Worm (Caenorhabditis elegans) whole organism, young adult: Measurements from ENCODE around the gene gmn-1.

Experiments
- B0261.1 ChIP-seq: sonication (generic microtip); optimal IDR thresholded peaks from 2 replicates; lab custom pipeline; 2016; ENCODE audit warnings: mild to moderate bottlenecking, missing genetic modification characterization, moderate library complexity, missing compliant biosample characterization
- C06A6.2 ChIP-seq: fragments of 200-800 bp; sonication (Bioruptor generic); conservative IDR thresholded peaks from 2 replicates; pipeline ENCODE4 v1.3.6; 2022; ENCODE audit warnings: missing genetic modification characterization, missing compliant biosample characterization
- D2030.7 ChIP-seq: fragments of 200-800 bp; sonication (Bioruptor generic); IDR thresholded peaks from 2 replicates; pipeline ENCODE4 v1.3.6; 2022; ENCODE audit warnings: missing genetic modification reagents, missing genetic modification characterization, missing compliant biosample characterization
- F10E7.11 ChIP-seq: sonication (generic microtip); optimal IDR thresholded peaks from 2 replicates; lab custom pipeline; 2017; ENCODE audit warnings: mild to moderate bottlenecking, missing genetic modification characterization, moderate library complexity, missing compliant biosample characterization
- F22D6.2 ChIP-seq: sonication (generic microtip); optimal IDR thresholded peaks from 2 replicates; lab custom pipeline; 2016; ENCODE audit warnings: mild to moderate bottlenecking, missing genetic modification characterization, missing compliant biosample characterization
- F39B2.1 ChIP-seq: fragments of 200-800 bp; sonication (Bioruptor generic); IDR thresholded peaks from 2 replicates; pipeline ENCODE4 v1.3.6; 2022; ENCODE audit warnings: missing genetic modification reagents, missing genetic modification characterization, missing compliant biosample characterization
- F49E8.2 ChIP-seq: sonication (generic microtip); optimal IDR thresholded peaks from 3 replicates; lab custom pipeline; 2017; ENCODE audit warnings: missing genetic modification characterization, mild to moderate bottlenecking, missing compliant biosample characterization, antibody characterized with exemption, moderate library complexity; ENCODE audit not compliant: insufficient read depth
- K12H6.12 ChIP-seq: fragments of 200-800 bp; sonication (Bioruptor generic); optimal IDR thresholded peaks from 2 replicates; lab custom pipeline; 2018; ENCODE audit warnings: mild to moderate bottlenecking, missing genetic modification characterization, missing compliant biosample characterization
- T07F8.4 ChIP-seq: sonication (generic microtip); optimal IDR thresholded peaks from 2 replicates; lab custom pipeline; 2016; ENCODE audit warnings: mild to moderate bottlenecking, missing genetic modification characterization, moderate library complexity, missing compliant biosample characterization
- T26A5.8 ChIP-seq: sonication (generic microtip); optimal IDR thresholded peaks from 2 replicates; lab custom pipeline; 2016; ENCODE audit warnings: missing genetic modification characterization, missing compliant biosample characterization
- Y53G8AR.9 ChIP-seq: fragments of 200-800 bp; sonication (Bioruptor generic); conservative IDR thresholded peaks from 2 replicates; pipeline ENCODE4 v1.3.6; 2022; ENCODE audit warnings: missing genetic modification reagents, missing genetic modification characterization, missing compliant biosample characterization
- Y56A3A.18 ChIP-seq: fragments of 200-800 bp; sonication (Bioruptor generic); IDR thresholded peaks from 2 replicates; pipeline ENCODE4 v1.3.6; 2022; ENCODE audit warnings: missing genetic modification reagents, missing genetic modification characterization, missing compliant biosample characterization
- ama-1 ChIP-seq, 3 experiments: fragments of 150-350 bp in 1 of 3; sonication (generic microtip) in 2 of 3; optimal IDR thresholded peaks; 2 replicates each; lab custom pipeline; 2014 to 2018; ENCODE audit warnings: missing biosample characterization in 2 of 3, missing genetic modification characterization in 2 of 3, missing genetic modification reagents in 2 of 3
- athp-1 ChIP-seq: sonication (generic microtip); optimal IDR thresholded peaks from 2 replicates; lab custom pipeline; 2017; ENCODE audit warnings: mild to moderate bottlenecking, missing genetic modification characterization, missing compliant biosample characterization
- attf-6 ChIP-seq: fragments of 200-800 bp; sonication (Bioruptor generic); IDR thresholded peaks from 2 replicates; pipeline ENCODE4 v1.3.6; 2022; ENCODE audit warnings: missing genetic modification reagents, missing genetic modification characterization, missing compliant biosample characterization
- cebp-2 ChIP-seq: fragments of 200-800 bp; sonication (Bioruptor generic); IDR thresholded peaks from 2 replicates; pipeline ENCODE4 v1.3.6; 2022; ENCODE audit warnings: missing genetic modification characterization, missing compliant biosample characterization
- ceh-40 ChIP-seq: fragments of 200-800 bp; sonication (Bioruptor generic); IDR thresholded peaks from 2 replicates; pipeline ENCODE4 v1.3.6; 2022; ENCODE audit warnings: missing genetic modification characterization, missing compliant biosample characterization
- ceh-58 ChIP-seq: fragments of 200-800 bp; sonication (Bioruptor generic); IDR thresholded peaks from 2 replicates; pipeline ENCODE4 v1.3.6; 2022; ENCODE audit warnings: missing genetic modification characterization, missing compliant biosample characterization
- chd-7 ChIP-seq: sonication (generic microtip); optimal IDR thresholded peaks from 2 replicates; lab custom pipeline; 2016; ENCODE audit warnings: mild to moderate bottlenecking, missing genetic modification characterization, moderate library complexity, missing compliant biosample characterization
- dpff-1 ChIP-seq: sonication (generic microtip); optimal IDR thresholded peaks from 2 replicates; lab custom pipeline; 2017; ENCODE audit warnings: mild to moderate bottlenecking, missing genetic modification characterization, missing compliant biosample characterization
- dpl-1 ChIP-seq: fragments of 150-350 bp; optimal IDR thresholded peaks from 2 replicates; lab custom pipeline; 2014; ENCODE audit warnings: missing biosample characterization, missing genetic modification reagents, missing genetic modification characterization
- efl-1 ChIP-seq: fragments of 150-350 bp; optimal IDR thresholded peaks from 2 replicates; lab custom pipeline; 2014; ENCODE audit warnings: missing biosample characterization, missing genetic modification reagents, missing genetic modification characterization
- egl-44 ChIP-seq: fragments of 200-800 bp; sonication (Bioruptor generic); IDR thresholded peaks from 2 replicates; pipeline ENCODE4 v1.3.6; 2022; ENCODE audit warnings: missing genetic modification reagents, missing genetic modification characterization, missing compliant biosample characterization
- egrh-3 ChIP-seq: fragments of 200-800 bp; sonication (Bioruptor generic); IDR thresholded peaks from 2 replicates; pipeline ENCODE4 v1.3.6; 2022; ENCODE audit warnings: missing genetic modification reagents, missing genetic modification characterization, missing compliant biosample characterization
- ekl-4 ChIP-seq: fragments of 200-800 bp; sonication (Bioruptor generic); IDR thresholded peaks from 2 replicates; pipeline ENCODE4 v1.3.6; 2022; ENCODE audit warnings: missing genetic modification reagents, missing genetic modification characterization, missing compliant biosample characterization
- ets-4 ChIP-seq: fragments of 200-800 bp; sonication (Bioruptor generic); optimal IDR thresholded peaks from 2 replicates; lab custom pipeline; 2018; ENCODE audit warnings: mild to moderate bottlenecking, missing genetic modification characterization, missing compliant biosample characterization
- hlh-12 ChIP-seq: sonication (generic microtip); optimal IDR thresholded peaks from 2 replicates; lab custom pipeline; 2016; ENCODE audit warnings: missing genetic modification characterization, missing compliant biosample characterization
- hmg-20 ChIP-seq: fragments of 200-800 bp; sonication (Bioruptor generic); IDR thresholded peaks from 2 replicates; pipeline ENCODE4 v1.3.6; 2022; ENCODE audit warnings: missing genetic modification reagents, missing genetic modification characterization, missing compliant biosample characterization
- hsf-1 ChIP-seq: fragments of 200-800 bp; sonication (Bioruptor generic); IDR thresholded peaks from 2 replicates; pipeline ENCODE4 v1.3.6; 2022; ENCODE audit warnings: missing genetic modification reagents, missing genetic modification characterization, missing compliant biosample characterization
- lin-35 ChIP-seq, 3 experiments: fragments of 150-350 bp in 2 of 3; sonication (generic microtip) in 1 of 3; optimal IDR thresholded peaks; 2 replicates each; lab custom pipeline; 2014 to 2018; ENCODE audit warnings: missing biosample characterization in 3 of 3, missing genetic modification characterization in 3 of 3, missing genetic modification reagents in 3 of 3
- lin-40 ChIP-seq: sonication (generic microtip); optimal IDR thresholded peaks from 2 replicates; lab custom pipeline; 2016; ENCODE audit warnings: missing genetic modification characterization, mild to moderate bottlenecking, missing compliant biosample characterization, missing genotype, missing genetic modification reagents
- lir-1 ChIP-seq: fragments of 200-800 bp; sonication (Bioruptor generic); conservative IDR thresholded peaks from 2 replicates; pipeline ENCODE4 v1.3.6; 2022; ENCODE audit warnings: missing genetic modification reagents, missing genetic modification characterization, missing compliant biosample characterization
- lsy-27 ChIP-seq: sonication (generic microtip); optimal IDR thresholded peaks from 2 replicates; lab custom pipeline; 2017; ENCODE audit warnings: missing genetic modification characterization, mild to moderate bottlenecking, missing compliant biosample characterization, antibody characterized with exemption, missing genotype, borderline replicate concordance; ENCODE audit not compliant: insufficient read depth
- madf-3 ChIP-seq: fragments of 200-800 bp; sonication (Bioruptor generic); IDR thresholded peaks from 2 replicates; pipeline ENCODE4 v1.3.6; 2022; ENCODE audit warnings: missing genetic modification reagents, missing genetic modification characterization, missing compliant biosample characterization
- mcd-1 ChIP-seq: fragments of 200-800 bp; sonication (Bioruptor generic); IDR thresholded peaks from 2 replicates; pipeline ENCODE4 v1.3.6; 2022; ENCODE audit warnings: missing genetic modification reagents, missing genetic modification characterization, missing compliant biosample characterization
- nfya-2 ChIP-seq: fragments of 200-800 bp; sonication (Bioruptor generic); IDR thresholded peaks from 2 replicates; pipeline ENCODE4 v1.3.6; 2022; ENCODE audit warnings: missing genetic modification reagents, missing genetic modification characterization, missing compliant biosample characterization
- nfyb-1 ChIP-seq: fragments of 200-800 bp; sonication (Bioruptor generic); IDR thresholded peaks from 2 replicates; pipeline ENCODE4 v1.3.6; 2022; ENCODE audit warnings: missing genetic modification reagents, missing genetic modification characterization, missing compliant biosample characterization
- nhr-120 ChIP-seq: fragments of 200-800 bp; sonication (Bioruptor generic); IDR thresholded peaks from 2 replicates; pipeline ENCODE4 v1.3.6; 2022; ENCODE audit warnings: missing genetic modification characterization, missing compliant biosample characterization
- nhr-179 ChIP-seq: sonication (generic microtip); optimal IDR thresholded peaks from 2 replicates; lab custom pipeline; 2016; ENCODE audit warnings: mild to moderate bottlenecking, missing genetic modification characterization, missing compliant biosample characterization
- pbrm-1 ChIP-seq: fragments of 200-800 bp; sonication (Bioruptor generic); IDR thresholded peaks from 2 replicates; pipeline ENCODE4 v1.3.6; 2022; ENCODE audit warnings: missing genetic modification reagents, missing genetic modification characterization, missing compliant biosample characterization
- rcor-1 ChIP-seq: fragments of 200-800 bp; sonication (Bioruptor generic); IDR thresholded peaks from 2 replicates; pipeline ENCODE4 v1.3.6; 2022; ENCODE audit warnings: missing genetic modification reagents, missing genetic modification characterization, missing compliant biosample characterization
- rpc-1 ChIP-seq, 2 experiments: fragments of 150-350 bp in 1 of 2; sonication (generic microtip) in 1 of 2; optimal IDR thresholded peaks; 2 replicates each; lab custom pipeline; 2014 to 2018; ENCODE audit warnings: missing biosample characterization in 1 of 2, missing genetic modification characterization in 1 of 2, missing genetic modification reagents in 1 of 2, missing genotype in 1 of 2
- snpc-1.3 ChIP-seq: sonication (generic microtip); optimal IDR thresholded peaks from 2 replicates; lab custom pipeline; 2017; ENCODE audit warnings: missing genetic modification characterization, mild to moderate bottlenecking, missing compliant biosample characterization, antibody characterized with exemption, moderate library complexity, missing genotype, missing genetic modification reagents; ENCODE audit not compliant: insufficient read depth
- sptf-2 ChIP-seq: fragments of 200-800 bp; sonication (Bioruptor generic); optimal IDR thresholded peaks from 2 replicates; lab custom pipeline; 2018; ENCODE audit warnings: mild to moderate bottlenecking, missing genetic modification characterization, missing compliant biosample characterization
- tlf-1 ChIP-seq: fragments of 200-800 bp; sonication (Bioruptor generic); optimal IDR thresholded peaks from 2 replicates; lab custom pipeline; 2018; ENCODE audit warnings: mild to moderate bottlenecking, missing genetic modification characterization, missing compliant biosample characterization
- unc-130 ChIP-seq: sonication (generic microtip); optimal IDR thresholded peaks from 2 replicates; lab custom pipeline; 2016; ENCODE audit warnings: missing genetic modification reagents, missing genetic modification characterization, missing compliant biosample characterization
- ztf-26 ChIP-seq: sonication (generic microtip); optimal IDR thresholded peaks from 2 replicates; lab custom pipeline; 2017; ENCODE audit warnings: missing genetic modification characterization, missing compliant biosample characterization
- ztf-3 ChIP-seq: fragments of 200-800 bp; sonication (Bioruptor generic); optimal IDR thresholded peaks from 2 replicates; lab custom pipeline; 2018; ENCODE audit warnings: mild to moderate bottlenecking, missing genetic modification characterization, missing compliant biosample characterization

The gmn-1 gene

ce11 chrIII:12273598-12274090 is 48.5 kb upstream of the gmn-1 start, which contains the start of the genes Y75B8A.24 and Y75B8A.25 (continued):
- TF ChIP-seq pbrm-1: peak; percentile 71; the same call in 1 of the 2 replicates
- no peak for TF ChIP-seq K12H6.12
- TF ChIP-seq snpc-1.3 (tag; lab: Kevin White, UChicago): peak; percentile 6
- peak; percentile 23 for TF ChIP-seq F49E8.2
- no peak for TF ChIP-seq T26A5.8 (tag; lab: Kevin White, UChicago)
- no peak for TF ChIP-seq egl-44 (GFP tag; lab: Robert Waterston, UW)
- TF ChIP-seq unc-130 (GFP tag; lab: Kevin White, UChicago): peak; percentile 66
- TF ChIP-seq D2030.7: peak; percentile 54; the same call in 1 of the 2 replicates
- TF ChIP-seq ceh-58 (GFP tag; lab: Robert Waterston, UW): no peak
- TF ChIP-seq ets-4 (GFP tag; lab: Kevin White, UChicago): no peak
- no peak for TF ChIP-seq F39B2.1
- TF ChIP-seq rcor-1: peak; percentile 66
- no peak for TF ChIP-seq hsf-1 (GFP tag; lab: Robert Waterston, UW)
- no peak for TF ChIP-seq egrh-3
- TF ChIP-seq nfya-2 (GFP tag; lab: Robert Waterston, UW): no peak
- no peak for TF ChIP-seq nhr-120 (GFP tag; lab: Robert Waterston, UW)
- TF ChIP-seq ztf-3 (GFP tag; lab: Kevin White, UChicago): no peak
- no peak for TF ChIP-seq lsy-27 (tag; lab: Kevin White, UChicago)
- no peak for TF ChIP-seq attf-6
- TF ChIP-seq chd-7: no peak
- TF ChIP-seq nhr-179: no peak
- TF ChIP-seq T07F8.4 (tag; lab: Kevin White, UChicago): no peak
- TF ChIP-seq B0261.1 (tag; lab: Kevin White, UChicago): no peak
- 0 out of 2 replicates have a peak, but pooled peaks have one; percentile 28 for TF ChIP-seq hmg-20 (GFP tag; lab: Robert Waterston, UW)
- TF ChIP-seq tlf-1 (GFP tag; lab: Kevin White, UChicago): no peak
- no peak for TF ChIP-seq hlh-12 (tag; lab: Kevin White, UChicago)
- TF ChIP-seq F22D6.2 (tag; lab: Kevin White, UChicago): no peak
- TF ChIP-seq F10E7.11 (tag; lab: Kevin White, UChicago): no peak
- TF ChIP-seq rpc-1 (optimal IDR thresholded peaks at IDR 0.05; lab: Kevin White, UChicago): no peak
- TF ChIP-seq rpc-1 (tag; optimal IDR thresholded peaks at IDR 0.05; lab: Kevin White, UChicago): no peak
- TF ChIP-seq ekl-4 (GFP tag; lab: Robert Waterston, UW): no peak
- TF ChIP-seq Y56A3A.18 (GFP tag; lab: Robert Waterston, UW): no peak
- no peak for TF ChIP-seq cebp-2 (GFP tag; lab: Robert Waterston, UW)
- TF ChIP-seq Y53G8AR.9: 0 out of 2 replicates have a peak, but pooled peaks have one; percentile 37
- TF ChIP-seq C06A6.2 (GFP tag; lab: Robert Waterston, UW): no peak
- no peak for TF ChIP-seq athp-1 (tag; lab: Kevin White, UChicago)
- TF ChIP-seq dpl-1: no peak
- TF ChIP-seq ama-1 (optimal IDR thresholded peaks at IDR 0.05; lab: Kevin White, UChicago): no peak
- no peak for TF ChIP-seq ama-1 (GFP tag; optimal IDR thresholded peaks at IDR 0.05; lab: Kevin White, UChicago)
- TF ChIP-seq lir-1 (GFP tag; lab: Robert Waterston, UW): 0 out of 2 replicates have a peak, but pooled peaks have one; percentile 12
- peak; percentile 9 for TF ChIP-seq efl-1 (GFP tag; lab: Kevin White, UChicago)
- TF ChIP-seq lin-35 (GFP tag; optimal IDR thresholded peaks at IDR 0.05; lab: Kevin White, UChicago): peak in 1 of 3 experiments; percentile 79
- 0 out of 2 replicates have a peak, but pooled peaks have one; percentile 62 for TF ChIP-seq madf-3 (GFP tag; lab: Robert Waterston, UW)
- TF ChIP-seq lin-40 (tag; lab: Kevin White, UChicago): no peak
- peak; percentile 81 for TF ChIP-seq mcd-1
- TF ChIP-seq dpff-1 (tag; lab: Kevin White, UChicago): no peak
- no peak for TF ChIP-seq sptf-2 (GFP tag; lab: Kevin White, UChicago)
- TF ChIP-seq ztf-26 (tag; lab: Kevin White, UChicago): no peak
- peak; percentile 74 for TF ChIP-seq nfyb-1 (GFP tag; lab: Robert Waterston, UW)
- no peak for TF ChIP-seq ceh-40 (GFP tag; lab: Robert Waterston, UW)
